Fruit fly (Drosophila melanogaster): ENCODE measurements around the gene Unc-76.

The Unc-76 gene

dm6 chrX:2071878-2072817 lies 8.3 kb upstream of the Unc-76 start, which contains the start of gene Rtca (continued):
- TF ChIP-seq pita (GFP tag; optimal IDR thresholded peaks at IDR 0.05) = no peak
- no peak for TF ChIP-seq bigmax (GFP tag; optimal IDR thresholded peaks at IDR 0.05)
- 0 out of 3 replicates have a peak, but pooled peaks have one; percentile 62 for TF ChIP-seq CG3726 (GFP tag; IDR thresholded peaks at IDR 0.05)
- TF ChIP-seq h (optimal IDR thresholded peaks at IDR 0.05) = no peak
- peak; percentile 12 for TF ChIP-seq MTF-1 (GFP tag; optimal IDR thresholded peaks at IDR 0.05; ENCODE audit: borderline replicate concordance)
- TF ChIP-seq sob (GFP tag; IDR thresholded peaks at IDR 0.05) = peak; percentile 64; the same call in 1 of the 2 replicates
- peak; percentile 89 for TF ChIP-seq Drgx (GFP tag; IDR thresholded peaks at IDR 0.05)
- TF ChIP-seq bowl (GFP tag; IDR thresholded peaks at IDR 0.05) = no peak
- peak; percentile 44; the same call in 1 of the 3 replicates for TF ChIP-seq CG34422 (GFP tag; IDR thresholded peaks at IDR 0.05)
- peak; percentile 89 for TF ChIP-seq Fer1 (GFP tag; optimal IDR thresholded peaks at IDR 0.05)
- TF ChIP-seq CG13624 (GFP tag; optimal IDR thresholded peaks at IDR 0.05) = peak; percentile 51
- TF ChIP-seq CG14014 (GFP tag; IDR thresholded peaks at IDR 0.05) = peak; percentile 72
- TF ChIP-seq CG13296 (GFP tag; optimal IDR thresholded peaks at IDR 0.05) = peak; percentile 70
- TF ChIP-seq sna (GFP tag; IDR thresholded peaks at IDR 0.05; ENCODE audit: partially characterized antibody) = no peak
- peak; percentile 47 for TF ChIP-seq Ssrp (tag; optimal IDR thresholded peaks at IDR 0.05)
- TF ChIP-seq exex (tag; optimal IDR thresholded peaks at IDR 0.05) = no peak
- TF ChIP-seq Stat92E (GFP tag; optimal IDR thresholded peaks at IDR 0.05) = no peak
- no peak for TF ChIP-seq yki (optimal IDR thresholded peaks at IDR 0.05)
- TF ChIP-seq Hr3 (GFP tag; optimal IDR thresholded peaks at IDR 0.05) = peak; percentile 60
- peak; percentile 67 for TF ChIP-seq CG7372 (GFP tag; IDR thresholded peaks at IDR 0.05)
- no peak for TF ChIP-seq sens-2 (GFP tag; IDR thresholded peaks at IDR 0.05)
- TF ChIP-seq Oli (tag; optimal IDR thresholded peaks at IDR 0.05) = peak; percentile 77
- TF ChIP-seq Antp (GFP tag; optimal IDR thresholded peaks at IDR 0.05) = peak; percentile 78
- TF ChIP-seq CG9609 (GFP tag; optimal IDR thresholded peaks at IDR 0.05) = peak; percentile 74
- peak; percentile 70 for TF ChIP-seq CG3847 (GFP tag; IDR thresholded peaks at IDR 0.05)
- no peak for TF ChIP-seq mld (GFP tag; IDR thresholded peaks at IDR 0.05; ENCODE audit: partially characterized antibody)
- TF ChIP-seq eyg (GFP tag; optimal IDR thresholded peaks at IDR 0.05) = peak; percentile 20
- peak; percentile 44; the same call in 1 of the 3 replicates for TF ChIP-seq H15 (GFP tag; IDR thresholded peaks at IDR 0.05)
- peak; percentile 45 for TF ChIP-seq pum (GFP tag; optimal IDR thresholded peaks at IDR 0.05)
- peak; percentile 37 for TF ChIP-seq NC2β (GFP tag; optimal IDR thresholded peaks at IDR 0.05)
- no peak for TF ChIP-seq bbx (GFP tag; IDR thresholded peaks at IDR 0.05; ENCODE audit: partially characterized antibody)
- TF ChIP-seq CG17568 (GFP tag; optimal IDR thresholded peaks at IDR 0.05) = no peak
- peak; percentile 53 for TF ChIP-seq CG2712 (tag; optimal IDR thresholded peaks at IDR 0.05)
- peak; percentile 32 for TF ChIP-seq chn (GFP tag; optimal IDR thresholded peaks at IDR 0.05)
- TF ChIP-seq Camta (GFP tag; optimal IDR thresholded peaks at IDR 0.05) = peak; percentile 17
- peak; percentile 77 for TF ChIP-seq NfI (GFP tag; optimal IDR thresholded peaks at IDR 0.05)
- TF ChIP-seq Ptx1 (GFP tag; IDR thresholded peaks at IDR 0.05) = peak; percentile 81
- TF ChIP-seq Atf3 (GFP tag; optimal IDR thresholded peaks at IDR 0.05) = no peak
- TF ChIP-seq MBD-R2 (GFP tag; IDR thresholded peaks at IDR 0.05) = peak; percentile 43; the same call in 1 of the 2 replicates
- TF ChIP-seq CG3995 (GFP tag; optimal IDR thresholded peaks at IDR 0.05) = no peak
- no peak for TF ChIP-seq psq (GFP tag; optimal IDR thresholded peaks at IDR 0.05)
- TF ChIP-seq br (optimal IDR thresholded peaks at IDR 0.05) = no peak
- TF ChIP-seq pnt (GFP tag; optimal IDR thresholded peaks at IDR 0.05) = peak; percentile 44
- no peak for TF ChIP-seq zf30C (GFP tag; optimal IDR thresholded peaks at IDR 0.05)
- TF ChIP-seq crp (GFP tag; optimal IDR thresholded peaks at IDR 0.05) = no peak
- peak; percentile 48; the same call in 1 of the 3 replicates for TF ChIP-seq B-H1 (GFP tag; IDR thresholded peaks at IDR 0.05)
- peak; percentile 75 for TF ChIP-seq CG12769 (tag; optimal IDR thresholded peaks at IDR 0.05)
- peak; percentile 51 for TF ChIP-seq jumu (GFP tag; optimal IDR thresholded peaks at IDR 0.05)
- TF ChIP-seq CG18764 (GFP tag; optimal IDR thresholded peaks at IDR 0.05) = peak; percentile 23
